Worm (Caenorhabditis elegans) whole organism, L3 larva: ENCODE measurements around the gene rpia-1.

Source experiments
- ama-1 ChIP-seq: fragments of 150-350 bp; optimal IDR thresholded peaks from 2 replicates; lab custom pipeline; 2018
- ceh-16 ChIP-seq: sonication (generic microtip); optimal IDR thresholded peaks from 2 replicates; lab custom pipeline; 2017; ENCODE audit warnings: missing biosample characterization, missing genetic modification characterization
- ceh-28 ChIP-seq: fragments of 150-350 bp; optimal IDR thresholded peaks from 2 replicates; lab custom pipeline; 2014; ENCODE audit warnings: missing biosample characterization, missing genetic modification reagents, missing genetic modification characterization
- mdl-1 ChIP-seq: fragments of 150-350 bp; optimal IDR thresholded peaks from 2 replicates; lab custom pipeline; 2014; ENCODE audit warnings: missing biosample characterization, missing genetic modification characterization
- nhr-12 ChIP-seq: fragments of 150-350 bp; optimal IDR thresholded peaks from 2 replicates; lab custom pipeline; 2014; ENCODE audit warnings: missing biosample characterization, missing genetic modification characterization
- sea-2 ChIP-seq: fragments of 150-350 bp; sonication (generic microtip); optimal IDR thresholded peaks from 4 replicates; lab custom pipeline; 2014; ENCODE audit warnings: missing biosample characterization, missing genetic modification reagents, missing genetic modification characterization
- skn-1 ChIP-seq: fragments of 150-350 bp; optimal IDR thresholded peaks from 2 replicates; lab custom pipeline; 2014; ENCODE audit warnings: missing biosample characterization, missing genetic modification characterization
- snpc-4 ChIP-seq: fragments of 150-350 bp; optimal IDR thresholded peaks from 2 replicates; lab custom pipeline; 2014; ENCODE audit warnings: missing biosample characterization, missing genetic modification characterization
- unc-62 ChIP-seq: fragments of 150-350 bp; sonication (generic microtip); optimal IDR thresholded peaks from 4 replicates; lab custom pipeline; 2014; ENCODE audit warnings: missing biosample characterization, missing genetic modification reagents, missing genetic modification characterization
- zag-1 ChIP-seq: fragments of 150-350 bp; optimal IDR thresholded peaks from 2 replicates; lab custom pipeline; 2014; ENCODE audit warnings: missing biosample characterization, missing genetic modification characterization
- ztf-4 ChIP-seq: fragments of 150-350 bp; optimal IDR thresholded peaks from 2 replicates; lab custom pipeline; 2014; ENCODE audit warnings: missing biosample characterization, missing genetic modification characterization

DNA sequence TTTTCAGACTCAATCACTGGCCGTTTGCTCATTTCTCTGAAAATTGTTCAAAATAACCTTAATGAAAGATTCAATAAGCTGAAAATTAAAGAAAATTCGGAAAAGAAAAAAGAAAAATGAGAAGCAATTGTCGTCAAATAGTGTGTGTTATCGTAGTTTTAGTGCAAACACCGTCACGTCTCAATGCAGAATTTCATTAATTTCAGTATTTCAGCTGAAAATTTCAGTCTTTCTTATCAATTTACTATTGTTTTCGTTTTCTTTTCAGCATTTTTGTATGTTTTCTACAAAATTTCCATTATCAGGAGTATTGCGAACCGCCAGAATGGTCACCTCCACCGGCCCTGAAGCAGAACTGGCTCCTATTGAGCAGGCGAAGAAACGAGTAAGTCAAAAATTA lies at the start of gene rpia-1, which contains the start of gene B0280.9:
- no peak for TF ChIP-seq ceh-28 (tag; lab: Kevin White, UChicago)
- TF ChIP-seq zag-1 = no peak
- TF ChIP-seq ama-1 (lab: Kevin White, UChicago) = no peak
- no peak for TF ChIP-seq ceh-16 (tag; lab: Kevin White, UChicago)
- TF ChIP-seq snpc-4 (tag; lab: Kevin White, UChicago) = no peak
- no peak for TF ChIP-seq sea-2 (GFP tag; lab: Kevin White, UChicago)
- no peak for TF ChIP-seq mdl-1
- no peak for TF ChIP-seq nhr-12 (tag; lab: Kevin White, UChicago)
- no peak for TF ChIP-seq unc-62 (GFP tag; lab: Kevin White, UChicago)
- TF ChIP-seq skn-1 (tag; lab: Kevin White, UChicago) = peak; percentile 12
- TF ChIP-seq ztf-4 = no peak
